Worm (Caenorhabditis elegans) whole organism, young adult: ENCODE measurements around the gene C08F1.10.
"Not testable (repeated sequence)": the region's sequence is repeated elsewhere in the genome, so short reads cannot be mapped to it uniquely, and the experiment has no call there.

Experiments used
- F52B5.7 ChIP-seq: sonication (generic microtip); optimal IDR thresholded peaks from 2 replicates; lab custom pipeline; 2016; ENCODE audit warnings: mild to moderate bottlenecking, missing genetic modification characterization, missing compliant biosample characterization
- Y53F4B.3 ChIP-seq: fragments of 200-800 bp; sonication (Bioruptor generic); IDR thresholded peaks from 2 replicates; pipeline ENCODE4 v1.3.6; 2022; ENCODE audit warnings: missing genetic modification reagents, missing genetic modification characterization, missing compliant biosample characterization
- nfya-2 ChIP-seq: fragments of 200-800 bp; sonication (Bioruptor generic); IDR thresholded peaks from 2 replicates; pipeline ENCODE4 v1.3.6; 2022; ENCODE audit warnings: missing genetic modification reagents, missing genetic modification characterization, missing compliant biosample characterization
- pbrm-1 ChIP-seq: fragments of 200-800 bp; sonication (Bioruptor generic); IDR thresholded peaks from 2 replicates; pipeline ENCODE4 v1.3.6; 2022; ENCODE audit warnings: missing genetic modification reagents, missing genetic modification characterization, missing compliant biosample characterization
- pha-4 ChIP-seq: fragments of 150-350 bp; sonication (generic microtip); optimal IDR thresholded peaks from 2 replicates; lab custom pipeline; 2014; ENCODE audit warnings: missing biosample characterization, missing genetic modification reagents, missing genetic modification characterization
- rcor-1 ChIP-seq: fragments of 200-800 bp; sonication (Bioruptor generic); IDR thresholded peaks from 2 replicates; pipeline ENCODE4 v1.3.6; 2022; ENCODE audit warnings: missing genetic modification reagents, missing genetic modification characterization, missing compliant biosample characterization
- snpc-4 ChIP-seq, 5 experiments: fragments of 150-350 bp in 1 of 5; sonication (generic microtip) in 4 of 5; optimal IDR thresholded peaks; 2 replicates each; lab custom pipeline; 2014 to 2018; ENCODE audit warnings: missing genetic modification characterization in 5 of 5, missing biosample characterization in 3 of 5, antibody characterized with exemption in 2 of 5, mild to moderate bottlenecking in 2 of 5, missing compliant biosample characterization in 2 of 5, missing genotype in 2 of 5, moderate library complexity in 2 of 5, missing genetic modification reagents in 1 of 5
- unc-130 ChIP-seq: sonication (generic microtip); optimal IDR thresholded peaks from 2 replicates; lab custom pipeline; 2016; ENCODE audit warnings: missing genetic modification reagents, missing genetic modification characterization, missing compliant biosample characterization
- unc-62 ChIP-seq: fragments of 150-350 bp; optimal IDR thresholded peaks from 2 replicates; lab custom pipeline; 2014; ENCODE audit warnings: missing biosample characterization, missing genetic modification reagents, missing genetic modification characterization
- ztf-28 ChIP-seq: fragments of 200-800 bp; sonication (Bioruptor generic); IDR thresholded peaks from 2 replicates; pipeline ENCODE4 v1.3.6; 2022; ENCODE audit warnings: missing genetic modification reagents, missing genetic modification characterization, missing compliant biosample characterization

ce11 chrII:1767458-1767857, 18.7 kb downstream of the C08F1.10 start:
- TF ChIP-seq nfya-2; Y53F4B.3; pha-4; F52B5.7 (tag; lab: Kevin White, UChicago); unc-130 (GFP tag; lab: Kevin White, UChicago); snpc-4 (GFP tag; optimal IDR thresholded peaks at IDR 0.05; lab: Kevin White, UChicago); snpc-4 (tag; optimal IDR thresholded peaks at IDR 0.05; lab: Kevin White, UChicago); pbrm-1; unc-62 (GFP tag; lab: Kevin White, UChicago); ztf-28 (GFP tag; lab: Robert Waterston, UW); rcor-1: not testable (repeated sequence)
